Worm (Caenorhabditis elegans) whole organism, L2 larva: Measurements from ENCODE around the gene ift-74.

Experiments used
- blmp-1 ChIP-seq: sonication (generic microtip); optimal IDR thresholded peaks from 2 replicates; lab custom pipeline; 2017; ENCODE audit warnings: missing genetic modification characterization, mild to moderate bottlenecking, missing compliant biosample characterization, antibody characterized with exemption, moderate library complexity; ENCODE audit not compliant: insufficient read depth
- ceh-82 ChIP-seq: fragments of 150-350 bp; optimal IDR thresholded peaks from 2 replicates; lab custom pipeline; 2014; ENCODE audit warnings: missing biosample characterization, missing genetic modification characterization
- elt-1 ChIP-seq: fragments of 150-350 bp; optimal IDR thresholded peaks from 2 replicates; lab custom pipeline; 2014; ENCODE audit warnings: missing biosample characterization, missing genetic modification characterization
- lin-13 ChIP-seq: fragments of 150-350 bp; optimal IDR thresholded peaks from 2 replicates; lab custom pipeline; 2014; ENCODE audit warnings: missing biosample characterization, missing genetic modification reagents, missing genetic modification characterization
- mab-5 ChIP-seq: fragments of 150-350 bp; optimal IDR thresholded peaks from 2 replicates; lab custom pipeline; 2014; ENCODE audit warnings: missing biosample characterization, missing genetic modification characterization
- mdl-1 ChIP-seq, 2 experiments: fragments of 150-350 bp in 1 of 2; sonication (generic microtip) in 1 of 2; optimal IDR thresholded peaks; 2 replicates each; lab custom pipeline; 2017; ENCODE audit warnings: missing biosample characterization in 2 of 2, missing genetic modification characterization in 2 of 2
- nhr-11 ChIP-seq: fragments of 150-350 bp; optimal IDR thresholded peaks from 2 replicates; lab custom pipeline; 2014; ENCODE audit warnings: missing biosample characterization, missing genetic modification characterization
- nhr-25 ChIP-seq: fragments of 150-350 bp; sonication (generic microtip); optimal IDR thresholded peaks from 3 replicates; lab custom pipeline; 2014; ENCODE audit warnings: missing biosample characterization, missing genetic modification characterization
- nhr-77 ChIP-seq: fragments of 150-350 bp; optimal IDR thresholded peaks from 2 replicates; lab custom pipeline; 2014; ENCODE audit warnings: missing biosample characterization, missing genetic modification characterization
- skn-1 ChIP-seq: sonication (generic microtip); optimal IDR thresholded peaks from 2 replicates; lab custom pipeline; 2017; ENCODE audit warnings: missing biosample characterization, missing genetic modification characterization
- zag-1 ChIP-seq: fragments of 150-350 bp; optimal IDR thresholded peaks from 2 replicates; lab custom pipeline; 2014; ENCODE audit warnings: missing biosample characterization, missing genetic modification characterization

- TF ChIP-seq zag-1 (tag; lab: Kevin White, UChicago) (no peak), skn-1 (tag; lab: Kevin White, UChicago) (no peak), nhr-77 (tag; lab: Kevin White, UChicago) (no peak), nhr-11 (tag; lab: Kevin White, UChicago) (no peak), mdl-1 (tag; optimal IDR thresholded peaks at IDR 0.05; lab: Kevin White, UChicago) (no peak), ceh-82 (tag; lab: Kevin White, UChicago) (no peak), blmp-1 (no peak), nhr-25 (tag; lab: Kevin White, UChicago) (no peak), lin-13 (GFP tag; lab: Kevin White, UChicago) (no peak), elt-1 (tag; lab: Kevin White, UChicago) (no peak), mab-5 (tag; lab: Kevin White, UChicago) (no peak)
These were observed 49.0 kb upstream of the ift-74 start, which contains the start of gene T19D12.4 for ce11 chrII:6630811-6631210.
